Worm (Caenorhabditis elegans) whole organism, L2 larva: ENCODE data around the gene W02B12.12.
A peak's percentile ranks its signal among the peaks of the same experiment; 100 is the strongest.

ENCODE experiments used
- C34F6.9 ChIP-seq: fragments of 150-350 bp; optimal IDR thresholded peaks from 2 replicates; lab custom pipeline; 2014; ENCODE audit warnings: missing biosample characterization, missing genetic modification characterization
- R02D3.7 ChIP-seq: fragments of 150-350 bp; optimal IDR thresholded peaks from 2 replicates; lab custom pipeline; 2014; ENCODE audit warnings: missing biosample characterization, missing genetic modification characterization
- Y55F3AM.14 ChIP-seq: fragments of 200-800 bp; sonication (Bioruptor generic); optimal IDR thresholded peaks from 2 replicates; lab custom pipeline; 2018; ENCODE audit warnings: mild to moderate bottlenecking, missing genetic modification characterization, missing compliant biosample characterization
- alr-1 ChIP-seq: fragments of 150-350 bp; optimal IDR thresholded peaks from 2 replicates; lab custom pipeline; 2014; ENCODE audit warnings: missing biosample characterization, missing genetic modification characterization
- aly-2 ChIP-seq: fragments of 150-350 bp; optimal IDR thresholded peaks from 2 replicates; lab custom pipeline; 2014; ENCODE audit warnings: missing biosample characterization, missing genetic modification characterization
- blmp-1 ChIP-seq: sonication (generic microtip); optimal IDR thresholded peaks from 2 replicates; lab custom pipeline; 2017; ENCODE audit warnings: missing genetic modification characterization, mild to moderate bottlenecking, missing compliant biosample characterization, antibody characterized with exemption, moderate library complexity; ENCODE audit not compliant: insufficient read depth
- ceh-82 ChIP-seq: fragments of 150-350 bp; optimal IDR thresholded peaks from 2 replicates; lab custom pipeline; 2014; ENCODE audit warnings: missing biosample characterization, missing genetic modification characterization
- crh-2 ChIP-seq: sonication (generic microtip); optimal IDR thresholded peaks from 2 replicates; lab custom pipeline; 2017; ENCODE audit warnings: missing biosample characterization, missing genetic modification characterization
- dmd-4 ChIP-seq: sonication (generic microtip); optimal IDR thresholded peaks from 2 replicates; lab custom pipeline; 2017; ENCODE audit warnings: missing biosample characterization, missing genetic modification characterization
- egl-27 ChIP-seq: sonication (generic microtip); optimal IDR thresholded peaks from 3 replicates; lab custom pipeline; 2017; ENCODE audit warnings: missing biosample characterization, missing genetic modification reagents, missing genetic modification characterization
- elt-1 ChIP-seq: fragments of 150-350 bp; optimal IDR thresholded peaks from 2 replicates; lab custom pipeline; 2014; ENCODE audit warnings: missing biosample characterization, missing genetic modification characterization
- elt-3 ChIP-seq: sonication (generic microtip); optimal IDR thresholded peaks from 2 replicates; lab custom pipeline; 2017; ENCODE audit warnings: missing biosample characterization, missing genetic modification characterization
- fos-1 ChIP-seq: fragments of 150-350 bp; optimal IDR thresholded peaks from 2 replicates; lab custom pipeline; 2014; ENCODE audit warnings: missing biosample characterization, missing genetic modification characterization
- gmeb-1 ChIP-seq: fragments of 150-350 bp; optimal IDR thresholded peaks from 2 replicates; lab custom pipeline; 2014; ENCODE audit warnings: missing biosample characterization, missing genetic modification characterization
- lin-11 ChIP-seq: fragments of 150-350 bp; sonication (generic microtip); optimal IDR thresholded peaks from 2 replicates; lab custom pipeline; 2014; ENCODE audit warnings: missing biosample characterization, missing genetic modification characterization, inconsistent platforms, mixed read lengths
- lin-13 ChIP-seq: fragments of 150-350 bp; optimal IDR thresholded peaks from 2 replicates; lab custom pipeline; 2014; ENCODE audit warnings: missing biosample characterization, missing genetic modification reagents, missing genetic modification characterization
- lin-39 ChIP-seq: fragments of 150-350 bp; optimal IDR thresholded peaks from 2 replicates; lab custom pipeline; 2014; ENCODE audit warnings: missing biosample characterization, missing genetic modification reagents, missing genetic modification characterization
- lsy-2 ChIP-seq, 2 experiments: fragments of 150-350 bp in 1 of 2; sonication (generic microtip) in 1 of 2; optimal IDR thresholded peaks; 2 replicates each; lab custom pipeline; 2014 to 2017; ENCODE audit warnings: missing biosample characterization in 2 of 2, missing genetic modification characterization in 2 of 2
- mab-5 ChIP-seq: fragments of 150-350 bp; optimal IDR thresholded peaks from 2 replicates; lab custom pipeline; 2014; ENCODE audit warnings: missing biosample characterization, missing genetic modification characterization
- nhr-10 ChIP-seq: sonication (generic microtip); optimal IDR thresholded peaks from 2 replicates; lab custom pipeline; 2017; ENCODE audit warnings: missing biosample characterization, missing genetic modification characterization
- nhr-11 ChIP-seq: fragments of 150-350 bp; optimal IDR thresholded peaks from 2 replicates; lab custom pipeline; 2014; ENCODE audit warnings: missing biosample characterization, missing genetic modification characterization
- nhr-12 ChIP-seq: fragments of 150-350 bp; optimal IDR thresholded peaks from 2 replicates; lab custom pipeline; 2014; ENCODE audit warnings: missing biosample characterization, missing genetic modification characterization
- nhr-129 ChIP-seq: fragments of 150-350 bp; optimal IDR thresholded peaks from 2 replicates; lab custom pipeline; 2014; ENCODE audit warnings: missing biosample characterization, missing genetic modification characterization
- nhr-21 ChIP-seq: fragments of 150-350 bp; optimal IDR thresholded peaks from 2 replicates; lab custom pipeline; 2014; ENCODE audit warnings: missing biosample characterization, missing genetic modification characterization
- nhr-23 ChIP-seq: fragments of 150-350 bp; optimal IDR thresholded peaks from 2 replicates; lab custom pipeline; 2014; ENCODE audit warnings: missing biosample characterization, missing genetic modification reagents, missing genetic modification characterization
- nhr-237 ChIP-seq: fragments of 150-350 bp; optimal IDR thresholded peaks from 2 replicates; lab custom pipeline; 2014; ENCODE audit warnings: missing biosample characterization, missing genetic modification characterization
- nhr-25 ChIP-seq: fragments of 150-350 bp; sonication (generic microtip); optimal IDR thresholded peaks from 3 replicates; lab custom pipeline; 2014; ENCODE audit warnings: missing biosample characterization, missing genetic modification characterization
- nhr-6 ChIP-seq: fragments of 150-350 bp; optimal IDR thresholded peaks from 2 replicates; lab custom pipeline; 2014; ENCODE audit warnings: missing biosample characterization, missing genetic modification characterization
- nhr-77 ChIP-seq: fragments of 150-350 bp; optimal IDR thresholded peaks from 2 replicates; lab custom pipeline; 2014; ENCODE audit warnings: missing biosample characterization, missing genetic modification characterization
- sem-4 ChIP-seq: fragments of 150-350 bp; optimal IDR thresholded peaks from 2 replicates; lab custom pipeline; 2014; ENCODE audit warnings: missing biosample characterization, missing genetic modification reagents, missing genetic modification characterization
- sma-3 ChIP-seq: sonication (generic microtip); optimal IDR thresholded peaks from 2 replicates; lab custom pipeline; 2016; ENCODE audit warnings: missing genetic modification reagents, missing genetic modification characterization, missing compliant biosample characterization
- sma-9 ChIP-seq, 2 experiments: fragments of 150-350 bp in 1 of 2; sonication (generic microtip) in 1 of 2; optimal IDR thresholded peaks; 2 replicates each; lab custom pipeline; 2014 to 2016; ENCODE audit warnings: missing genetic modification characterization in 2 of 2, mild to moderate bottlenecking in 1 of 2, missing biosample characterization in 1 of 2, missing compliant biosample characterization in 1 of 2, missing genetic modification reagents in 1 of 2, moderate library complexity in 1 of 2
- unc-55 ChIP-seq: fragments of 150-350 bp; sonication (generic microtip); optimal IDR thresholded peaks from 3 replicates; lab custom pipeline; 2014; ENCODE audit warnings: missing biosample characterization, missing genetic modification reagents, missing genetic modification characterization
- zag-1 ChIP-seq: fragments of 150-350 bp; optimal IDR thresholded peaks from 2 replicates; lab custom pipeline; 2014; ENCODE audit warnings: missing biosample characterization, missing genetic modification characterization
- ztf-1 ChIP-seq: fragments of 200-800 bp; sonication (Bioruptor generic); conservative IDR thresholded peaks from 2 replicates; pipeline ENCODE4 v1.3.6; 2022; ENCODE audit warnings: missing genetic modification characterization, missing compliant biosample characterization
- ztf-11 ChIP-seq: sonication (generic microtip); optimal IDR thresholded peaks from 2 replicates; lab custom pipeline; 2017; ENCODE audit warnings: missing biosample characterization, missing genetic modification characterization

The W02B12.12 gene

DNA sequence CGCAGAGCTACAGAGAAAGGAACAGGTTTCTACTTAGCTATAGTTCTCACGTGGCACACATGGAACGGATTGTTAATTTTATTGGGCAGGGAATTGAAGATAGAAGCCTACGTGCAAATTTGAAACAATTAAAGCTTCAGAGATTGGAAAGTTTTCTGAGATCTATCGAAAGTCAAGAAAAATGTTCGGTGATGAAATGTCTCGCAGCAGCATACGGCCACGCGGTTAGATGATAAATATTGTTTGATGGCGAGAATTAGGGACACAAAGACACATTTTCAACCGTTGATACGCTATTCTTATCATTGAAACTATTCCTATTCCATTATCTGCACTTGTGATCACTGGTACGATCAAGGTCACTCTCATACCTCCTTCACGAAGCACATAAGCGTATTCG, 6.4 kb downstream of the W02B12.12 start (continued):
- TF ChIP-seq elt-1 (tag; lab: Kevin White, UChicago) (no peak), aly-2 (tag; lab: Kevin White, UChicago) (no peak), alr-1 (tag; lab: Kevin White, UChicago) (no peak), fos-1 (peak; percentile 81), Y55F3AM.14 (GFP tag; lab: Kevin White, UChicago) (no peak), nhr-23 (tag; lab: Kevin White, UChicago) (no peak), dmd-4 (tag; lab: Kevin White, UChicago) (no peak), lin-13 (GFP tag; lab: Kevin White, UChicago) (no peak), nhr-129 (tag; lab: Kevin White, UChicago) (peak; percentile 36), elt-3 (tag; lab: Kevin White, UChicago) (no peak), nhr-77 (tag; lab: Kevin White, UChicago) (no peak), unc-55 (GFP tag; lab: Kevin White, UChicago) (no peak), ztf-1 (GFP tag; lab: Robert Waterston, UW) (no peak), R02D3.7 (tag; lab: Kevin White, UChicago) (no peak), mab-5 (no peak), gmeb-1 (tag; lab: Kevin White, UChicago) (peak; percentile 25)

DNA sequence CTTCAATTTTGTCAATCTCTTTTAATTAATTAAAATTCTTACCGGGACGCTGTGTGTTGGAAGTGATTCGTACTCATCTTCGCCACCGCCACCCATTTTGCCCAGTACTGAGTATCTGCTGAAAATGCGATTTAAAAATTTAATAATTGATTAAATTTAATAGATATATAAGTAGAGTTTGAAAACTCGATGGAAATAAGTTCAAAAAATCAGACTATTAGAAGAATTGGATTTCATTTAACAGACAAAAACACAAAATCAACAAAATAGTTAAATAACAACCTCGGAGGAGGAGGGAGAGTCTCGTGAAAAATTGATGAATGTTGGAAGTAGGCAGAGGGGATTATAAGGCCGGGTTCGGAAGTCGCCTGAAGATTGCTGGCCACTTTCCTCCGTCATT, 7.1 kb downstream of the W02B12.12 start, which contains the start of gene mfn-1:
TSS of gene mfn-1 (minus strand) at position 101 of the 400 bp plus-strand sequence.
- TF ChIP-seq ceh-82 (no peak), sem-4 (no peak), C34F6.9 (tag; lab: Kevin White, UChicago) (no peak), lin-39 (tag; lab: Kevin White, UChicago) (no peak), elt-3 (tag; lab: Kevin White, UChicago) (no peak), nhr-11 (tag; lab: Kevin White, UChicago) (no peak), fos-1 (no peak), lin-13 (GFP tag; lab: Kevin White, UChicago) (no peak), sma-3 (GFP tag; lab: Kevin White, UChicago) (no peak), blmp-1 (no peak), nhr-129 (tag; lab: Kevin White, UChicago) (no peak), nhr-10 (tag; lab: Kevin White, UChicago) (no peak), nhr-25 (tag; lab: Kevin White, UChicago) (no peak), nhr-12 (no peak), egl-27 (tag; lab: Kevin White, UChicago) (no peak), zag-1 (tag; lab: Kevin White, UChicago) (no peak), sma-9 (GFP tag; optimal IDR thresholded peaks at IDR 0.05; lab: Kevin White, UChicago) (no peak), sma-9 (tag; optimal IDR thresholded peaks at IDR 0.05; lab: Kevin White, UChicago) (no peak), lin-11 (tag; lab: Kevin White, UChicago) (no peak), Y55F3AM.14 (GFP tag; lab: Kevin White, UChicago) (no peak)

DNA sequence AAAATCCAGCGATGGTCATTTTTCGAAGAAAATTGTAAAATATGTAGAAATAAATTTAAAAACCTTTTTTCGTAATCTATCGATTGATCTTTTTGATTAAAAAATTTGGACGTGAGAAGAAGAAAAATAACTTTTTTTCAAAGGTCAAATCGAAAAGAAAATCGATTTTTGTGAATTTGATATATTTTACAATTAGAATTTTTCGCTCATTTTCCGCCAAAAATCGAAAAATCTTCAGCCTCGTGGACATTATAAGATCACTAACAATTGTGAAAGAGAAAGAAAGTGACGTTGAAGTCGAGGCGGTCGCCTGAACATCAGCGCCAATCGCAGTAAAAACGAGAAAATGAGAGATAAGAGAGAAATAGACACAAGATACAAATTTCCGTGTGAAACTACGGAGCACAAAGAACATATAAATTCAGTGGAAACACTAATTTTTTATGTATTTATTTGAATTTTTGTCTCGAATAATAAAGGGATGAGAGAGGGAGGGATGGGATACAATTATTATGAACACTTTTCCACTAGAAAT, 9.3 kb downstream of the W02B12.12 start, which contains the start of gene cisd-1:
TSS of gene cisd-1 (minus strand) at position 51 of the 535 bp plus-strand sequence.
- no peak for TF ChIP-seq nhr-21 (tag; lab: Kevin White, UChicago)
- TF ChIP-seq elt-1 (tag; lab: Kevin White, UChicago) = no peak
- peak; percentile 58 for TF ChIP-seq fos-1
- no peak for TF ChIP-seq Y55F3AM.14 (GFP tag; lab: Kevin White, UChicago)
- TF ChIP-seq nhr-6 = no peak
- peak; percentile 21 for TF ChIP-seq C34F6.9 (tag; lab: Kevin White, UChicago)
- no peak for TF ChIP-seq mab-5
- no peak for TF ChIP-seq nhr-237 (tag; lab: Kevin White, UChicago)
- no peak for TF ChIP-seq zag-1 (tag; lab: Kevin White, UChicago)
- peak; percentile 17 for TF ChIP-seq sma-9 (GFP tag; optimal IDR thresholded peaks at IDR 0.05; lab: Kevin White, UChicago)
- TF ChIP-seq sma-9 (tag; optimal IDR thresholded peaks at IDR 0.05; lab: Kevin White, UChicago) = no peak
- TF ChIP-seq elt-3 (tag; lab: Kevin White, UChicago) = no peak
- TF ChIP-seq crh-2 (tag; lab: Kevin White, UChicago) = peak; percentile 40
- TF ChIP-seq ztf-11 (tag; lab: Kevin White, UChicago) = no peak
- peak in 1 of 2 experiments; percentile 14 for TF ChIP-seq lsy-2 (tag; optimal IDR thresholded peaks at IDR 0.05; lab: Kevin White, UChicago)
- TF ChIP-seq, all 48 proteins: peak for 5
